Fruit fly (Drosophila melanogaster) whole organism: Measurements from ENCODE around the gene Cpr65Ec.

Experiments
- CG8478 ChIP-seq: fragments of >200 bp; optimal IDR thresholded peaks from 2 replicates; lab custom pipeline; 2018; ENCODE audit warnings: inconsistent platforms
- EcR ChIP-seq, 2 experiments: fragments of >200 bp; optimal IDR thresholded peaks; 2 replicates each; lab custom pipeline; 2017; ENCODE audit warnings: missing biosample characterization in 2 of 2, missing genetic modification characterization in 2 of 2, missing genetic modification reagents in 2 of 2

dm6 chr3L:7069099-7069498 lies 23.9 kb upstream of the Cpr65Ec start, which contains the start of gene CG32391:
- TF ChIP-seq CG8478 (no peak), EcR (GFP tag; optimal IDR thresholded peaks at IDR 0.05; lab: Kevin White, UChicago) (no peak)
